Fruit fly (Drosophila melanogaster) whole organism, embryonic: ENCODE measurements around the gene Agpat3.
A peak's percentile ranks its signal among the peaks of the same experiment; 100 is the strongest.

Experiments used
- Atf3 ChIP-seq: fragments of 200-800 bp; sonication (Bioruptor generic); optimal IDR thresholded peaks from 3 replicates; lab custom pipeline; 2016; ENCODE audit warnings: missing biosample characterization, missing genetic modification characterization
- CG11695 ChIP-seq: fragments of 200-800 bp; sonication (Bioruptor generic); IDR thresholded peaks from 3 replicates; pipeline ENCODE4 v1.3.6; 2022; ENCODE audit warnings: missing biosample characterization, missing genetic modification characterization
- CG14860 ChIP-seq: fragments of 200-800 bp; sonication (Bioruptor generic); IDR thresholded peaks from 3 replicates; pipeline ENCODE4 v1.3.6; 2022; ENCODE audit warnings: missing biosample characterization, missing genetic modification characterization; ENCODE audit not compliant: partially characterized antibody
- CG1529 ChIP-seq: fragments of 200-800 bp; sonication (Bioruptor generic); optimal IDR thresholded peaks from 3 replicates; lab custom pipeline; 2018; ENCODE audit warnings: missing biosample characterization, missing genetic modification characterization
- CG1602 ChIP-seq: fragments of 200-800 bp; sonication (Bioruptor generic); optimal IDR thresholded peaks from 3 replicates; lab custom pipeline; 2016; ENCODE audit warnings: missing biosample characterization, missing genetic modification characterization
- CG17186 ChIP-seq: fragments of 200-800 bp; sonication (Bioruptor generic); optimal IDR thresholded peaks from 3 replicates; lab custom pipeline; 2017; ENCODE audit warnings: missing biosample characterization, missing genetic modification reagents, missing genetic modification characterization
- CG18599 ChIP-seq: fragments of 200-800 bp; sonication (Bioruptor generic); optimal IDR thresholded peaks from 3 replicates; lab custom pipeline; 2017; ENCODE audit warnings: missing biosample characterization, missing genetic modification characterization, mild to moderate bottlenecking, moderate library complexity, missing genetic modification reagents
- CG2875 ChIP-seq: fragments of 200-800 bp; sonication (Bioruptor generic); optimal IDR thresholded peaks from 2 replicates; lab custom pipeline; 2017; ENCODE audit warnings: missing biosample characterization, mild to moderate bottlenecking, missing genetic modification characterization, missing genetic modification reagents
- CG32772 ChIP-seq: fragments of 200-800 bp; sonication (Bioruptor generic); IDR thresholded peaks from 2 replicates; pipeline ENCODE4 v1.3.6; 2022; ENCODE audit warnings: missing biosample characterization, missing genetic modification characterization
- CG34376 ChIP-seq: fragments of 200-800 bp; sonication (Bioruptor generic); optimal IDR thresholded peaks from 2 replicates; lab custom pipeline; 2018; ENCODE audit warnings: missing biosample characterization, mild to moderate bottlenecking, missing genetic modification characterization
- CG8924 ChIP-seq: fragments of 200-800 bp; optimal IDR thresholded peaks from 3 replicates; lab custom pipeline; 2019; ENCODE audit warnings: missing biosample characterization, mild to moderate bottlenecking, missing genetic modification characterization, moderate library complexity
- CG8944 ChIP-seq: fragments of 200-800 bp; sonication (Bioruptor generic); optimal IDR thresholded peaks from 3 replicates; lab custom pipeline; 2016; ENCODE audit warnings: missing biosample characterization, missing genetic modification characterization
- CG9876 ChIP-seq: fragments of 200-800 bp; sonication (Bioruptor generic); optimal IDR thresholded peaks from 2 replicates; lab custom pipeline; 2016; ENCODE audit warnings: missing biosample characterization, missing genetic modification characterization
- E2f2 ChIP-seq: fragments of 200-800 bp; sonication (Bioruptor generic); IDR thresholded peaks from 2 replicates; pipeline ENCODE4 v1.3.6; 2022; ENCODE audit warnings: missing biosample characterization, missing genetic modification characterization
- Ets97D ChIP-seq: fragments of 200-800 bp; sonication (Bioruptor generic); optimal IDR thresholded peaks from 3 replicates; lab custom pipeline; 2016; ENCODE audit warnings: missing biosample characterization, missing genetic modification characterization
- HHEX ChIP-seq: fragments of 200-800 bp; sonication (Bioruptor generic); optimal IDR thresholded peaks from 3 replicates; lab custom pipeline; 2017; ENCODE audit warnings: missing biosample characterization, mild to moderate bottlenecking, missing genetic modification characterization, missing genetic modification reagents
- Hey ChIP-seq: fragments of 200-800 bp; sonication (Bioruptor generic); optimal IDR thresholded peaks from 3 replicates; lab custom pipeline; 2018; ENCODE audit warnings: missing biosample characterization, mild to moderate bottlenecking, missing genetic modification characterization
- Med ChIP-seq: fragments of 200-800 bp; sonication (Bioruptor generic); peaks from one replicate; lab custom pipeline; 2016; ENCODE audit warnings: missing biosample characterization, missing genetic modification characterization, mild to moderate bottlenecking, inconsistent platforms, moderate library complexity
- Opbp ChIP-seq: fragments of 200-800 bp; sonication (Bioruptor generic); IDR thresholded peaks from 3 replicates; pipeline ENCODE4 v1.3.6; 2022; ENCODE audit warnings: missing biosample characterization, missing genetic modification characterization; ENCODE audit not compliant: partially characterized antibody
- Optix ChIP-seq: fragments of 200-800 bp; sonication (Bioruptor generic); IDR thresholded peaks from 3 replicates; pipeline ENCODE4 v1.3.6; 2022; ENCODE audit warnings: missing biosample characterization, missing genetic modification characterization
- Pdp1 ChIP-seq, 2 experiments: fragments of 200-800 bp; sonication (Bioruptor generic); optimal IDR thresholded peaks; 3 replicates each; lab custom pipeline; 2016; ENCODE audit warnings: missing biosample characterization in 2 of 2, missing genetic modification characterization in 2 of 2, mild to moderate bottlenecking in 1 of 2, moderate library complexity in 1 of 2
- Sin3A ChIP-seq: fragments of >200 bp; optimal IDR thresholded peaks from 2 replicates; lab custom pipeline; 2018
- Vsx1 ChIP-seq: fragments of 200-800 bp; sonication (Bioruptor generic); optimal IDR thresholded peaks from 2 replicates; lab custom pipeline; 2017; ENCODE audit warnings: missing biosample characterization, mild to moderate bottlenecking, missing genetic modification characterization, missing genetic modification reagents
- YL-1 ChIP-seq: fragments of 200-800 bp; sonication (Bioruptor generic); optimal IDR thresholded peaks from 3 replicates; lab custom pipeline; 2017; ENCODE audit warnings: missing biosample characterization, mild to moderate bottlenecking, missing genetic modification characterization
- al ChIP-seq: fragments of 200-800 bp; sonication (Bioruptor generic); IDR thresholded peaks from 2 replicates; pipeline ENCODE4 v1.3.6; 2022; ENCODE audit warnings: missing biosample characterization, missing genetic modification characterization
- amos ChIP-seq: fragments of 200-800 bp; sonication (Bioruptor generic); IDR thresholded peaks from 2 replicates; pipeline ENCODE4 v1.3.6; 2022; ENCODE audit warnings: missing biosample characterization, missing genetic modification characterization; ENCODE audit not compliant: partially characterized antibody
- bigmax ChIP-seq: fragments of 200-800 bp; sonication (Bioruptor generic); optimal IDR thresholded peaks from 2 replicates; lab custom pipeline; 2018; ENCODE audit warnings: missing biosample characterization, mild to moderate bottlenecking, missing genetic modification characterization
- btn ChIP-seq: fragments of 200-800 bp; sonication (Bioruptor generic); optimal IDR thresholded peaks from 2 replicates; lab custom pipeline; 2016; ENCODE audit warnings: missing biosample characterization, missing genetic modification characterization
- caup ChIP-seq: fragments of 200-800 bp; sonication (Bioruptor generic); optimal IDR thresholded peaks from 3 replicates; lab custom pipeline; 2017; ENCODE audit warnings: missing biosample characterization, mild to moderate bottlenecking, missing genetic modification characterization, moderate library complexity; ENCODE audit not compliant: severe bottlenecking
- cwo ChIP-seq: fragments of 200-800 bp; sonication (Bioruptor generic); optimal IDR thresholded peaks from 3 replicates; lab custom pipeline; 2017; ENCODE audit warnings: missing biosample characterization, missing genetic modification characterization, mild to moderate bottlenecking, moderate library complexity, missing genetic modification reagents
- eyg ChIP-seq: fragments of 200-800 bp; sonication (Bioruptor generic); optimal IDR thresholded peaks from 3 replicates; lab custom pipeline; 2016; ENCODE audit warnings: missing biosample characterization, missing genetic modification characterization
- gcm ChIP-seq: fragments of 200-800 bp; sonication (Bioruptor generic); optimal IDR thresholded peaks from 2 replicates; lab custom pipeline; 2019; ENCODE audit warnings: missing biosample characterization, mild to moderate bottlenecking, missing genetic modification characterization, moderate library complexity
- gfzf ChIP-seq: fragments of 200-800 bp; sonication (Bioruptor generic); optimal IDR thresholded peaks from 2 replicates; lab custom pipeline; 2016; ENCODE audit warnings: missing biosample characterization, mild to moderate bottlenecking, missing genetic modification characterization, moderate library complexity
- grau ChIP-seq: fragments of 200-800 bp; optimal IDR thresholded peaks from 3 replicates; lab custom pipeline; 2019; ENCODE audit warnings: missing biosample characterization, mild to moderate bottlenecking, missing genetic modification characterization, moderate library complexity
- inv ChIP-seq: fragments of 200-800 bp; sonication (Bioruptor generic); IDR thresholded peaks from 2 replicates; pipeline ENCODE4 v1.3.6; 2022; ENCODE audit warnings: missing biosample characterization, missing genetic modification characterization; ENCODE audit not compliant: partially characterized antibody
- kay ChIP-seq: fragments of 200-800 bp; sonication (Bioruptor generic); optimal IDR thresholded peaks from 2 replicates; lab custom pipeline; 2016; ENCODE audit warnings: missing biosample characterization, missing genetic modification characterization
- mirr ChIP-seq: fragments of 200-800 bp; sonication (Bioruptor generic); optimal IDR thresholded peaks from 3 replicates; lab custom pipeline; 2018; ENCODE audit warnings: missing biosample characterization, mild to moderate bottlenecking, missing genetic modification characterization
- otp ChIP-seq: fragments of 200-800 bp; sonication (Bioruptor generic); IDR thresholded peaks from 3 replicates; pipeline ENCODE4, ENCODE4 v1.3.6; 2022; ENCODE audit warnings: missing biosample characterization, missing genetic modification characterization
- pzg ChIP-seq: fragments of 200-800 bp; sonication (Bioruptor generic); optimal IDR thresholded peaks from 3 replicates; lab custom pipeline; 2018; ENCODE audit warnings: missing biosample characterization, mild to moderate bottlenecking, missing genetic modification characterization, moderate library complexity
- scrt ChIP-seq: fragments of 200-800 bp; sonication (Bioruptor generic); optimal IDR thresholded peaks from 2 replicates; lab custom pipeline; 2018; ENCODE audit warnings: missing biosample characterization, mild to moderate bottlenecking, missing genetic modification characterization, moderate library complexity
- stc ChIP-seq: fragments of 200-800 bp; sonication (Bioruptor generic); IDR thresholded peaks from 2 replicates; pipeline ENCODE4 v1.3.6; 2022; ENCODE audit warnings: missing biosample characterization, missing genetic modification characterization
- sug ChIP-seq: fragments of 200-800 bp; optimal IDR thresholded peaks from 2 replicates; lab custom pipeline; 2019; ENCODE audit warnings: missing biosample characterization, mild to moderate bottlenecking, missing genetic modification characterization, moderate library complexity
- tio ChIP-seq: fragments of 200-800 bp; sonication (Bioruptor generic); optimal IDR thresholded peaks from 2 replicates; lab custom pipeline; 2017; ENCODE audit warnings: missing biosample characterization, missing genetic modification characterization, inconsistent platforms
- wor ChIP-seq: fragments of 200-800 bp; sonication (Bioruptor generic); IDR thresholded peaks from 2 replicates; pipeline ENCODE4 v1.3.6; 2022; ENCODE audit warnings: missing biosample characterization, missing genetic modification characterization

The Agpat3 gene

DNA sequence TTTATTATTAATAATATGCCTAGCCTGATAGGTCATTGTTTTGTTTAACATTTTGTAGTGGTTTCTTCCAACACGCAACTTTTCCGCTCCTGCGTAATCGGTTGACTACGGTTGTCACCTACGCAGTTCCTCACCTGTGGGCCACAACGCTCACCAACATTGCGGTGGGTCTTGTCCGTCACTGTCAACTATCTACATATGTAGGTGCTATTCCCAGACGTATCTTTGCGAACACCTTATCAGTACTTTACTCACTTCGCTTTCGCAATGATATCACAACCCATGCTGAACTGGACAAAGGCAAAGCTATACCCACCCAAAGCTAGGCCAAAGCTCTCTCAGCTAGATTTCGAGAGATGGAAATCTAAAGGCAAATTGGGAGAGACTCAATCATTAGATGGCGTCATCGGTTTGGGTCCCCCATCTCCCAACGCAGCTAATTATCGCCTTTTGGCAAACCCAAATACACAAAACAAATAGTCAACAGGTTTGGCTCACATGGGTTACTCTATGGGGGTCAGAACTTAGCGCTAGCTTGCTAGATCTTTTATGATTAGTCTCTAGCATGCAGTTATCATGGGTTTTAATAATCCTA lies 29.5 kb downstream of the Agpat3 start (continued):
- no peak for TF ChIP-seq Opbp (GFP tag; lab: Robert Waterston, UW)
- peak; percentile 99 for TF ChIP-seq sug (tag; lab: Kevin White, UChicago)
- TF ChIP-seq Pdp1 (GFP tag; optimal IDR thresholded peaks at IDR 0.05; lab: Kevin White, UChicago) = peak in 1 of 2 experiments; percentile 49
- TF ChIP-seq CG11695 (GFP tag; lab: Robert Waterston, UW) = 0 out of 3 replicates have a peak, but pooled peaks have one; percentile 24

dm6 chr3L:16354197-16354596 lies 31.6 kb downstream of the Agpat3 start, which contains the start of gene Pdh:
TSS of gene Pdh (minus strand) at chr3L:16354297.
- peak; percentile 57 for TF ChIP-seq Med (GFP tag; lab: Kevin White, UChicago)
- TF ChIP-seq Vsx1 (GFP tag; lab: Kevin White, UChicago) = no peak
- no peak for TF ChIP-seq inv (GFP tag; lab: Robert Waterston, UW)
- TF ChIP-seq Optix (GFP tag; lab: Robert Waterston, UW) = no peak
- TF ChIP-seq HHEX = no peak
- TF ChIP-seq CG18599 (GFP tag; lab: Kevin White, UChicago) = no peak
- no peak for TF ChIP-seq CG32772 (GFP tag; lab: Robert Waterston, UW)
- TF ChIP-seq Pdp1 (GFP tag; optimal IDR thresholded peaks at IDR 0.05; lab: Kevin White, UChicago) = peak in 1 of 2 experiments; percentile 0
- no peak for TF ChIP-seq eyg (GFP tag; lab: Kevin White, UChicago)

- TF ChIP-seq cwo (GFP tag; lab: Kevin White, UChicago) (no peak), CG14860 (no peak), CG9876 (GFP tag; lab: Kevin White, UChicago) (no peak), CG17186 (peak; percentile 30), kay (GFP tag; lab: Kevin White, UChicago) (no peak), amos (GFP tag; lab: Robert Waterston, UW) (no peak), wor (no peak), YL-1 (GFP tag; lab: Kevin White, UChicago) (peak; percentile 63), mirr (GFP tag; lab: Kevin White, UChicago) (no peak), CG2875 (GFP tag; lab: Kevin White, UChicago) (no peak), CG8924 (tag; lab: Kevin White, UChicago) (no peak), scrt (peak; percentile 92), E2f2 (GFP tag; lab: Robert Waterston, UW) (peak; percentile 59), CG34376 (GFP tag; lab: Kevin White, UChicago) (no peak), grau (tag; lab: Kevin White, UChicago) (no peak), btn (GFP tag; lab: Kevin White, UChicago) (no peak), CG1602 (GFP tag; lab: Kevin White, UChicago) (no peak), gcm (GFP tag; lab: Kevin White, UChicago) (no peak), Sin3A (lab: Kevin White, UChicago) (peak; percentile 69), CG8944 (GFP tag; lab: Kevin White, UChicago) (no peak), pzg (peak; percentile 75), Atf3 (GFP tag; lab: Kevin White, UChicago) (no peak), gfzf (GFP tag; lab: Kevin White, UChicago) (peak; percentile 69), stc (GFP tag; lab: Robert Waterston, UW) (no peak), Hey (no peak), Ets97D (GFP tag; lab: Kevin White, UChicago) (peak; percentile 26), Pdp1 (GFP tag; optimal IDR thresholded peaks at IDR 0.05; lab: Kevin White, UChicago) (peak in 1 of 2 experiments; percentile 3), bigmax (peak; percentile 40), caup (no peak), al (GFP tag; lab: Robert Waterston, UW) (no peak), otp (GFP tag; lab: Robert Waterston, UW) (0 out of 3 replicates have a peak, but pooled peaks have one; percentile 21), CG1529 (GFP tag; lab: Kevin White, UChicago) (no peak), tio (GFP tag; lab: Kevin White, UChicago) (no peak)
These were observed 33.9 kb downstream of the Agpat3 start, which contains the start of the genes Golgin104 and Tcs3 for dm6 chr3L:16351770-16352429. TSS of gene Golgin104 (minus strand) at chr3L:16351951. TSS of gene Tcs3 (plus strand) at chr3L:16351991.
